Worm (Caenorhabditis elegans) whole organism, L4 larva: ENCODE data around the gene T06E4.21.
A peak's percentile ranks its signal among the peaks of the same experiment; 100 is the strongest.

ENCODE experiments used
- D1046.2 ChIP-seq: fragments of 200-800 bp; sonication (Bioruptor generic); IDR thresholded peaks from 2 replicates; pipeline ENCODE4 v1.3.6; 2022; ENCODE audit warnings: missing genetic modification characterization, missing compliant biosample characterization
- F26F4.8 ChIP-seq: fragments of 200-800 bp; sonication (Bioruptor generic); conservative IDR thresholded peaks from 2 replicates; pipeline ENCODE4 v1.3.6; 2022; ENCODE audit warnings: missing genetic modification characterization, missing compliant biosample characterization
- F37D6.2 ChIP-seq: sonication (generic microtip); optimal IDR thresholded peaks from 2 replicates; lab custom pipeline; 2016; ENCODE audit warnings: mild to moderate bottlenecking, missing genetic modification characterization, missing compliant biosample characterization
- ZK337.2 ChIP-seq: fragments of 200-800 bp; sonication (Bioruptor generic); IDR thresholded peaks from 2 replicates; pipeline ENCODE4 v1.3.6; 2022; ENCODE audit warnings: missing genetic modification reagents, missing genetic modification characterization, missing compliant biosample characterization
- aly-2 ChIP-seq: sonication (generic microtip); optimal IDR thresholded peaks from 2 replicates; lab custom pipeline; 2018; ENCODE audit warnings: missing biosample characterization, missing genetic modification characterization
- ceh-20 ChIP-seq: fragments of 200-800 bp; sonication (Bioruptor generic); IDR thresholded peaks from 2 replicates; pipeline ENCODE4 v1.3.6; 2022; ENCODE audit warnings: missing genetic modification reagents, missing genetic modification characterization, missing compliant biosample characterization
- ceh-82 ChIP-seq: sonication (generic microtip); optimal IDR thresholded peaks from 2 replicates; lab custom pipeline; 2017; ENCODE audit warnings: missing biosample characterization, missing genetic modification characterization
- ctbp-1 ChIP-seq: fragments of 200-800 bp; sonication (Bioruptor generic); IDR thresholded peaks from 2 replicates; pipeline ENCODE4 v1.3.6; 2022; ENCODE audit warnings: missing genetic modification reagents, missing genetic modification characterization, missing compliant biosample characterization
- dve-1 ChIP-seq: sonication (generic microtip); optimal IDR thresholded peaks from 2 replicates; lab custom pipeline; 2017; ENCODE audit warnings: antibody characterized with exemption, mild to moderate bottlenecking, missing genetic modification characterization, missing compliant biosample characterization; ENCODE audit not compliant: insufficient read depth
- hlh-11 ChIP-seq: fragments of 200-800 bp; sonication (Bioruptor generic); optimal IDR thresholded peaks from 2 replicates; lab custom pipeline; 2018; ENCODE audit warnings: mild to moderate bottlenecking, missing genetic modification characterization, missing compliant biosample characterization
- lim-7 ChIP-seq: fragments of 200-800 bp; sonication (Bioruptor generic); IDR thresholded peaks from 2 replicates; pipeline ENCODE4 v1.3.6; 2022; ENCODE audit warnings: missing genetic modification characterization, missing compliant biosample characterization
- mdl-1 ChIP-seq, 2 experiments: fragments of 150-350 bp in 1 of 2; sonication (generic microtip) in 1 of 2; optimal IDR thresholded peaks; 2 replicates each; lab custom pipeline; 2014 to 2017; ENCODE audit warnings: missing biosample characterization in 2 of 2, missing genetic modification characterization in 2 of 2
- nhr-237 ChIP-seq: sonication (generic microtip); optimal IDR thresholded peaks from 2 replicates; lab custom pipeline; 2017; ENCODE audit warnings: missing biosample characterization, missing genetic modification characterization
- nhr-42 ChIP-seq: fragments of 200-800 bp; sonication (Bioruptor generic); IDR thresholded peaks from 2 replicates; pipeline ENCODE4 v1.3.6; 2022; ENCODE audit warnings: missing genetic modification characterization, missing compliant biosample characterization
- rbr-2 ChIP-seq: sonication (generic microtip); optimal IDR thresholded peaks from 2 replicates; lab custom pipeline; 2016; ENCODE audit warnings: missing genotype, missing genetic modification characterization, missing compliant biosample characterization
- snpc-1.2 ChIP-seq: fragments of 200-800 bp; sonication (Bioruptor generic); IDR thresholded peaks from 2 replicates; pipeline ENCODE4 v1.3.6; 2022; ENCODE audit warnings: missing genetic modification reagents, missing genetic modification characterization, missing compliant biosample characterization
- tra-1 ChIP-seq: fragments of 200-800 bp; sonication (Bioruptor generic); IDR thresholded peaks from 2 replicates; pipeline ENCODE4 v1.3.6; 2022; ENCODE audit warnings: missing genetic modification reagents, missing genetic modification characterization, missing compliant biosample characterization
- unc-130 ChIP-seq: sonication (generic microtip); optimal IDR thresholded peaks from 2 replicates; lab custom pipeline; 2016; ENCODE audit warnings: missing genetic modification reagents, missing genetic modification characterization, missing compliant biosample characterization
- unc-39 ChIP-seq: sonication (generic microtip); optimal IDR thresholded peaks from 2 replicates; lab custom pipeline; 2017; ENCODE audit warnings: missing biosample characterization, missing genetic modification characterization
- zfp-2 ChIP-seq: sonication (generic microtip); optimal IDR thresholded peaks from 2 replicates; lab custom pipeline; 2016; ENCODE audit warnings: mild to moderate bottlenecking, missing genetic modification characterization, missing compliant biosample characterization
- zfp-3 ChIP-seq: fragments of 200-800 bp; sonication (Bioruptor generic); conservative IDR thresholded peaks from 2 replicates; pipeline ENCODE4 v1.3.6; 2022; ENCODE audit warnings: missing genetic modification reagents, missing genetic modification characterization, missing compliant biosample characterization
- zip-11 ChIP-seq: fragments of 200-800 bp; sonication (Bioruptor generic); IDR thresholded peaks from 2 replicates; pipeline ENCODE4 v1.3.6; 2022; ENCODE audit warnings: missing genetic modification characterization, missing compliant biosample characterization

T06E4.21 gene

DNA sequence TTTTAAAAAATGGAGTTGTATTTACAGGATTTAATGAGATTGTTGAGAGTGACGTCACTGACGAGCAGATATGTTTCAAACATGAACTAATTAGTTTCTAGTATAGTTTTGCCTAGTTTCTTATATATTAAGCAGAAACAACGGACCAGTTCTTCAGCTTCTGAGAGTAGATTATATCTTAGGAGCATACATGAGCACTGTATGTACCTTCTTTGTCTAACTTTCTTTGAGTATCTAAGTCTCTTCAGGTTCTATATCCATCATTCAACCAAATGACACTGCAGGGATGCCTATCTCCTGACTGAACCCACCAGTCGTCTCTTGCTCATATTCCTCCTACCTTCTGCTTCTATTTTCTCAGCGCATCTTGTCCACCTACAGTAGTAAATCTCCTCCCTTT is 45.3 kb downstream of the T06E4.21 start, which contains the start of gene her-1:
her-1 (plus strand) TSS at position 301 of the 400 bp plus-strand sequence.
- TF ChIP-seq nhr-237 (tag; lab: Kevin White, UChicago) (no peak), tra-1 (no peak), hlh-11 (tag; lab: Kevin White, UChicago) (no peak), D1046.2 (GFP tag; lab: Robert Waterston, UW) (no peak), unc-130 (no peak), aly-2 (tag; lab: Kevin White, UChicago) (no peak), lim-7 (GFP tag; lab: Robert Waterston, UW) (no peak), zip-11 (GFP tag; lab: Robert Waterston, UW) (no peak), ceh-20 (GFP tag; lab: Robert Waterston, UW) (no peak), rbr-2 (tag; lab: Kevin White, UChicago) (no peak), mdl-1 (tag; optimal IDR thresholded peaks at IDR 0.05; lab: Kevin White, UChicago) (no peak), F37D6.2 (tag; lab: Kevin White, UChicago) (no peak), ctbp-1 (GFP tag; lab: Robert Waterston, UW) (no peak), zfp-2 (no peak), zfp-3 (GFP tag; lab: Robert Waterston, UW) (no peak), unc-39 (tag; lab: Kevin White, UChicago) (no peak), snpc-1.2 (GFP tag; lab: Robert Waterston, UW) (no peak), dve-1 (tag; lab: Kevin White, UChicago) (no peak)

ce11 chrV:9699216-9699615 is 47.8 kb downstream of the T06E4.21 start:
- no peak for TF ChIP-seq F26F4.8
- TF ChIP-seq nhr-42 (GFP tag; lab: Robert Waterston, UW): no peak
- TF ChIP-seq ZK337.2 (GFP tag; lab: Robert Waterston, UW): no peak
- no peak for TF ChIP-seq ceh-82 (tag; lab: Kevin White, UChicago)
- TF ChIP-seq dve-1 (tag; lab: Kevin White, UChicago): peak; percentile 8
- no peak for TF ChIP-seq tra-1
- TF ChIP-seq, all 104 proteins: peak for 1
